Fruit fly (Drosophila melanogaster): ENCODE results near the gene Nup98-96.

- no peak for TF ChIP-seq psq (optimal IDR thresholded peaks at IDR 0.05)
- no peak for TF ChIP-seq EcR (GFP tag; optimal IDR thresholded peaks at IDR 0.05)
These were observed 17.7 kb downstream of the Nup98-96 start, which contains the start of gene Lsd-1 for dm6 chr3R:23763622-23764273.

All from whole organism.